Fruit fly (Drosophila melanogaster) S2 (cell line): Measurements from ENCODE around the gene EAChm.

Experiments used
- CG8478 ChIP-seq: fragments of >200 bp; optimal IDR thresholded peaks from 2 replicates; lab custom pipeline; 2018
- CTCF ChIP-seq, 2 experiments: fragments of >200 bp; optimal IDR thresholded peaks; 2 replicates each; lab custom pipeline; 2018

- TF ChIP-seq CG8478 (no peak), CTCF (optimal IDR thresholded peaks at IDR 0.05; lab: Kevin White, UChicago) (no peak)
These were observed 44.3 kb downstream of the EAChm start for dm6 chr3L:15098659-15099512.
